Fruit fly (Drosophila melanogaster): ENCODE data around the gene CG7326.

Gene CG7326

dm6 chrX:18869489-18870132 is 6.0 kb upstream of the CG7326 start (continued):
- TF ChIP-seq ab (GFP tag; optimal IDR thresholded peaks at IDR 0.05) (no peak), Fer1 (GFP tag; optimal IDR thresholded peaks at IDR 0.05) (peak; percentile 27), Hand (GFP tag; optimal IDR thresholded peaks at IDR 0.05) (peak; percentile 17), Nf-YA (GFP tag; IDR thresholded peaks at IDR 0.05) (0 out of 2 replicates have a peak, but pooled peaks have one; percentile 35), CG17829 (tag; optimal IDR thresholded peaks at IDR 0.05) (peak; percentile 12), gro (GFP tag; optimal IDR thresholded peaks at IDR 0.05) (peak; percentile 5), CG12104 (GFP tag; optimal IDR thresholded peaks at IDR 0.05) (peak; percentile 57), slp2 (GFP tag; optimal IDR thresholded peaks at IDR 0.05) (peak; percentile 35), Asciz (GFP tag; optimal IDR thresholded peaks at IDR 0.05) (peak; percentile 22), lbe (GFP tag; optimal IDR thresholded peaks at IDR 0.05) (peak; percentile 30), pan (optimal IDR thresholded peaks at IDR 0.05) (no peak), pan (GFP tag; optimal IDR thresholded peaks at IDR 0.05 in 1 of 2, IDR thresholded peaks at IDR 0.05 in 1 of 2) (peak in 1 of 2 experiments; percentile 72), nom (GFP tag; optimal IDR thresholded peaks at IDR 0.05) (peak; percentile 45), HLH4C (GFP tag; IDR thresholded peaks at IDR 0.05; ENCODE audit: partially characterized antibody) (no peak), CG2199 (GFP tag; IDR thresholded peaks at IDR 0.05) (0 out of 3 replicates have a peak, but pooled peaks have one; percentile 50), corto (GFP tag; optimal IDR thresholded peaks at IDR 0.05) (no peak), CG13296 (GFP tag; optimal IDR thresholded peaks at IDR 0.05) (peak; percentile 43), CG17359 (tag; optimal IDR thresholded peaks at IDR 0.05) (peak; percentile 71), CG15269 (tag; optimal IDR thresholded peaks at IDR 0.05) (peak; percentile 65), CG3847 (GFP tag; IDR thresholded peaks at IDR 0.05) (0 out of 2 replicates have a peak, but pooled peaks have one; percentile 21), Six4 (GFP tag; optimal IDR thresholded peaks at IDR 0.05) (peak; percentile 27), Fer3 (tag; optimal IDR thresholded peaks at IDR 0.05) (peak; percentile 55), Hsf (GFP tag; optimal IDR thresholded peaks at IDR 0.05) (peak; percentile 41), CG14050 (GFP tag; IDR thresholded peaks at IDR 0.05) (peak; percentile 19; the same call in 1 of the 3 replicates), Xrp1 (GFP tag; IDR thresholded peaks at IDR 0.05) (peak; percentile 75), dysf (GFP tag; IDR thresholded peaks at IDR 0.05) (peak; percentile 66; the same call in 2 of the 3 replicates), CG34422 (GFP tag; IDR thresholded peaks at IDR 0.05) (peak; percentile 92), ind (GFP tag; optimal IDR thresholded peaks at IDR 0.05) (peak; percentile 68), Ets97D (GFP tag; optimal IDR thresholded peaks at IDR 0.05) (no peak), CG13424 (tag; optimal IDR thresholded peaks at IDR 0.05) (peak; percentile 44), CG14667 (GFP tag; IDR thresholded peaks at IDR 0.05) (peak; percentile 66), fd102C (GFP tag; optimal IDR thresholded peaks at IDR 0.05) (no peak), NK7.1 (GFP tag; optimal IDR thresholded peaks at IDR 0.05) (peak; percentile 9), CG12071 (GFP tag; optimal IDR thresholded peaks at IDR 0.05) (peak; percentile 29), CG17361 (GFP tag; IDR thresholded peaks at IDR 0.05) (peak; percentile 51; the same call in 2 of the 3 replicates), ssp (GFP tag; IDR thresholded peaks at IDR 0.05) (0 out of 2 replicates have a peak, but pooled peaks have one; percentile 28), CG11695 (GFP tag; IDR thresholded peaks at IDR 0.05) (peak; percentile 68), tin (GFP tag; optimal IDR thresholded peaks at IDR 0.05) (peak; percentile 37), CG12391 (tag; optimal IDR thresholded peaks at IDR 0.05) (peak; percentile 33), CG5245 (GFP tag; optimal IDR thresholded peaks at IDR 0.05) (peak; percentile 40), Trl (optimal IDR thresholded peaks at IDR 0.05) (no peak), Trl (GFP tag; optimal IDR thresholded peaks at IDR 0.05) (peak; percentile 37), Atf6 (GFP tag; IDR thresholded peaks at IDR 0.05) (peak; percentile 30; the same call in 1 of the 2 replicates), phol (tag; optimal IDR thresholded peaks at IDR 0.05) (peak; percentile 53), Dad (GFP tag; optimal IDR thresholded peaks at IDR 0.05) (no peak), inv (GFP tag; IDR thresholded peaks at IDR 0.05; ENCODE audit: partially characterized antibody) (no peak), CG9797 (GFP tag; optimal IDR thresholded peaks at IDR 0.05) (no peak), CG7786 (GFP tag; optimal IDR thresholded peaks at IDR 0.05) (peak; percentile 25), lab (GFP tag; optimal IDR thresholded peaks at IDR 0.05) (peak; percentile 72), Dek (tag; optimal IDR thresholded peaks at IDR 0.05) (peak; percentile 33)
